Fruit fly (Drosophila melanogaster) whole organism, embryonic: ENCODE measurements around the gene CG13891.

Source experiments
- Atf-2 ChIP-seq: fragments of 200-800 bp; sonication (Bioruptor generic); optimal IDR thresholded peaks from 2 replicates; lab custom pipeline; 2016; ENCODE audit warnings: missing biosample characterization, missing genetic modification characterization
- C15 ChIP-seq: fragments of 200-800 bp; sonication (Bioruptor generic); IDR thresholded peaks from 3 replicates; pipeline ENCODE4 v1.3.6; 2022; ENCODE audit warnings: missing biosample characterization, missing genetic modification characterization
- CG10209 ChIP-seq: fragments of 200-800 bp; sonication (Bioruptor generic); optimal IDR thresholded peaks from 3 replicates; lab custom pipeline; 2017; ENCODE audit warnings: missing biosample characterization, mild to moderate bottlenecking, missing genetic modification characterization, missing genetic modification reagents
- CG10979 ChIP-seq: fragments of 200-800 bp; sonication (Bioruptor generic); optimal IDR thresholded peaks from 2 replicates; lab custom pipeline; 2018; ENCODE audit warnings: missing biosample characterization, mild to moderate bottlenecking, missing genetic modification characterization, moderate library complexity
- CG12236 ChIP-seq: fragments of 200-800 bp; sonication (Bioruptor generic); optimal IDR thresholded peaks from 2 replicates; lab custom pipeline; 2016; ENCODE audit warnings: missing biosample characterization, missing genetic modification characterization
- CG12391 ChIP-seq: fragments of 200-800 bp; sonication (Bioruptor generic); optimal IDR thresholded peaks from 3 replicates; lab custom pipeline; 2018; ENCODE audit warnings: missing biosample characterization, mild to moderate bottlenecking, missing genetic modification characterization, moderate library complexity
- CG14050 ChIP-seq: fragments of 200-800 bp; sonication (Bioruptor generic); IDR thresholded peaks from 3 replicates; pipeline ENCODE4 v1.3.6; 2022; ENCODE audit warnings: missing biosample characterization, missing genetic modification characterization
- CG15696 ChIP-seq: fragments of 200-800 bp; sonication (Bioruptor generic); optimal IDR thresholded peaks from 2 replicates; lab custom pipeline; 2019; ENCODE audit warnings: missing biosample characterization, mild to moderate bottlenecking, missing genetic modification characterization, moderate library complexity
- CG1603 ChIP-seq: fragments of 200-800 bp; sonication (Bioruptor generic); optimal IDR thresholded peaks from 2 replicates; lab custom pipeline; 2019; ENCODE audit warnings: missing biosample characterization, mild to moderate bottlenecking, missing genetic modification characterization, moderate library complexity
- CG16813 ChIP-seq: fragments of 200-800 bp; sonication (Bioruptor generic); IDR thresholded peaks from 3 replicates; pipeline ENCODE4 v1.3.6; 2022; ENCODE audit warnings: missing biosample characterization, missing genetic modification characterization; ENCODE audit not compliant: partially characterized antibody
- CG32532 ChIP-seq: fragments of 200-800 bp; sonication (Bioruptor generic); IDR thresholded peaks from 2 replicates; pipeline ENCODE4 v1.3.6; 2022; ENCODE audit warnings: missing biosample characterization, missing genetic modification characterization
- CG4360 ChIP-seq: fragments of 200-800 bp; sonication (Bioruptor generic); IDR thresholded peaks from 2 replicates; pipeline ENCODE4 v1.3.6; 2022; ENCODE audit warnings: missing biosample characterization, missing genetic modification characterization
- CG5180 ChIP-seq: fragments of 200-800 bp; sonication (Bioruptor generic); optimal IDR thresholded peaks from 3 replicates; lab custom pipeline; 2017; ENCODE audit warnings: missing biosample characterization, missing genetic modification characterization, mild to moderate bottlenecking, moderate library complexity, missing genetic modification reagents
- CrebB ChIP-seq: fragments of 200-800 bp; sonication (Bioruptor generic); optimal IDR thresholded peaks from 3 replicates; lab custom pipeline; 2018; ENCODE audit warnings: missing biosample characterization, mild to moderate bottlenecking, missing genetic modification characterization
- Fer1 ChIP-seq: fragments of 200-800 bp; sonication (Bioruptor generic); optimal IDR thresholded peaks from 2 replicates; lab custom pipeline; 2017; ENCODE audit warnings: missing biosample characterization, mild to moderate bottlenecking, missing genetic modification characterization
- H15 ChIP-seq: fragments of 200-800 bp; sonication (Bioruptor generic); IDR thresholded peaks from 3 replicates; pipeline ENCODE4 v1.3.6; 2022; ENCODE audit warnings: missing biosample characterization, missing genetic modification characterization
- Hmx ChIP-seq: fragments of 200-800 bp; sonication (Bioruptor generic); optimal IDR thresholded peaks from 2 replicates; lab custom pipeline; 2016; ENCODE audit warnings: missing biosample characterization, missing genetic modification characterization
- Hr51 ChIP-seq, 2 experiments: fragments of 200-800 bp; sonication (Bioruptor generic); optimal IDR thresholded peaks; 2 replicates in 1 of 2; 3 replicates in 1 of 2; lab custom pipeline; 2016 to 2018; ENCODE audit warnings: missing biosample characterization in 2 of 2, missing genetic modification characterization in 2 of 2, mild to moderate bottlenecking in 1 of 2, moderate library complexity in 1 of 2
- Lpt ChIP-seq: fragments of >200 bp; optimal IDR thresholded peaks from 2 replicates; lab custom pipeline; 2018; ENCODE audit warnings: missing biosample characterization, missing genetic modification characterization
- Mad ChIP-seq: fragments of 200-800 bp; sonication (Bioruptor generic); optimal IDR thresholded peaks from 2 replicates; lab custom pipeline; 2016; ENCODE audit warnings: missing biosample characterization, missing genetic modification characterization
- Max ChIP-seq: fragments of 200-800 bp; sonication (Bioruptor generic); optimal IDR thresholded peaks from 2 replicates; lab custom pipeline; 2016; ENCODE audit warnings: missing biosample characterization, mild to moderate bottlenecking, missing genetic modification characterization
- Myb ChIP-seq: fragments of 200-800 bp; sonication (Bioruptor generic); optimal IDR thresholded peaks from 2 replicates; lab custom pipeline; 2016; ENCODE audit warnings: missing biosample characterization, missing genetic modification characterization
- Oli ChIP-seq: fragments of 200-800 bp; sonication (Bioruptor generic); optimal IDR thresholded peaks from 2 replicates; lab custom pipeline; 2018; ENCODE audit warnings: missing biosample characterization, mild to moderate bottlenecking, missing genetic modification characterization, moderate library complexity
- Pdp1 ChIP-seq, 2 experiments: fragments of 200-800 bp; sonication (Bioruptor generic); optimal IDR thresholded peaks; 3 replicates each; lab custom pipeline; 2016; ENCODE audit warnings: missing biosample characterization in 2 of 2, missing genetic modification characterization in 2 of 2, mild to moderate bottlenecking in 1 of 2, moderate library complexity in 1 of 2
- Vsx1 ChIP-seq: fragments of 200-800 bp; sonication (Bioruptor generic); optimal IDR thresholded peaks from 2 replicates; lab custom pipeline; 2017; ENCODE audit warnings: missing biosample characterization, mild to moderate bottlenecking, missing genetic modification characterization, missing genetic modification reagents
- YL-1 ChIP-seq: fragments of 200-800 bp; sonication (Bioruptor generic); optimal IDR thresholded peaks from 3 replicates; lab custom pipeline; 2017; ENCODE audit warnings: missing biosample characterization, mild to moderate bottlenecking, missing genetic modification characterization
- ara ChIP-seq: fragments of 200-800 bp; sonication (Bioruptor generic); IDR thresholded peaks from 2 replicates; pipeline ENCODE4 v1.3.6; 2022; ENCODE audit warnings: missing biosample characterization, missing genetic modification characterization
- chinmo ChIP-seq: fragments of 200-800 bp; sonication (Bioruptor generic); IDR thresholded peaks from 4 replicates; pipeline ENCODE4 v1.3.6; 2022; ENCODE audit warnings: missing biosample characterization, missing genetic modification characterization; ENCODE audit not compliant: partially characterized antibody
- ci ChIP-seq: fragments of 200-800 bp; sonication (Bioruptor generic); IDR thresholded peaks from 3 replicates; pipeline ENCODE4 v1.3.6; 2022; ENCODE audit warnings: missing biosample characterization, missing genetic modification characterization
- croc ChIP-seq: fragments of 200-800 bp; sonication (Bioruptor generic); conservative IDR thresholded peaks from 3 replicates; pipeline ENCODE4 v1.3.6; 2022; ENCODE audit warnings: missing biosample characterization, missing genetic modification characterization
- crol ChIP-seq: fragments of 200-800 bp; sonication (Bioruptor generic); IDR thresholded peaks from 2 replicates; pipeline ENCODE4 v1.3.6; 2022; ENCODE audit warnings: missing biosample characterization, missing genetic modification characterization
- fd102C ChIP-seq: fragments of 200-800 bp; sonication (Bioruptor generic); optimal IDR thresholded peaks from 2 replicates; lab custom pipeline; 2018; ENCODE audit warnings: missing biosample characterization, mild to moderate bottlenecking, missing genetic modification characterization, moderate library complexity
- gt ChIP-seq: fragments of 200-800 bp; sonication (Bioruptor generic); IDR thresholded peaks from 2 replicates; pipeline ENCODE4 v1.3.6; 2022; ENCODE audit warnings: missing biosample characterization, missing genetic modification characterization
- knrl ChIP-seq: fragments of 200-800 bp; sonication (Bioruptor generic); IDR thresholded peaks from 3 replicates; pipeline ENCODE4 v1.3.6; 2022; ENCODE audit warnings: missing biosample characterization, missing genetic modification characterization; ENCODE audit not compliant: partially characterized antibody
- nerfin-1 ChIP-seq: fragments of 200-800 bp; sonication (Bioruptor generic); optimal IDR thresholded peaks from 3 replicates; lab custom pipeline; 2019; ENCODE audit warnings: missing biosample characterization, mild to moderate bottlenecking, missing genetic modification characterization, moderate library complexity
- otp ChIP-seq: fragments of 200-800 bp; sonication (Bioruptor generic); IDR thresholded peaks from 3 replicates; pipeline ENCODE4, ENCODE4 v1.3.6; 2022; ENCODE audit warnings: missing biosample characterization, missing genetic modification characterization
- p53 ChIP-seq: fragments of 200-800 bp; sonication (Bioruptor generic); optimal IDR thresholded peaks from 2 replicates; lab custom pipeline; 2016; ENCODE audit warnings: missing biosample characterization, missing genetic modification characterization
- prd ChIP-seq, 3 experiments: fragments of >200 bp in 2 of 3; fragments of 200-800 bp in 1 of 3; sonication (Bioruptor generic) in 1 of 3; optimal IDR thresholded peaks in 2 of 3; IDR thresholded peaks in 1 of 3; 2 replicates in 2 of 3; 3 replicates in 1 of 3; pipeline versions ENCODE4 v1.3.6 to Lab custom; 2017 to 2022; ENCODE audit warnings: missing biosample characterization in 1 of 3, missing genetic modification characterization in 1 of 3
- salm ChIP-seq: fragments of 200-800 bp; sonication (Bioruptor generic); optimal IDR thresholded peaks from 2 replicates; lab custom pipeline; 2018; ENCODE audit warnings: missing biosample characterization, mild to moderate bottlenecking, missing genetic modification characterization
- sd ChIP-seq: fragments of 200-800 bp; sonication (Bioruptor generic); optimal IDR thresholded peaks from 3 replicates; lab custom pipeline; 2018; ENCODE audit warnings: missing biosample characterization, mild to moderate bottlenecking, missing genetic modification characterization, moderate library complexity
- sens-2 ChIP-seq: fragments of 200-800 bp; sonication (Bioruptor generic); IDR thresholded peaks from 2 replicates; pipeline ENCODE4 v1.3.6; 2022; ENCODE audit warnings: missing biosample characterization, missing genetic modification characterization
- sr ChIP-seq: fragments of 200-800 bp; sonication (Bioruptor generic); IDR thresholded peaks from 3 replicates; pipeline ENCODE4 v1.3.6; 2022; ENCODE audit warnings: missing biosample characterization, missing genetic modification characterization
- trh ChIP-seq: fragments of 200-800 bp; sonication (Bioruptor generic); optimal IDR thresholded peaks from 2 replicates; lab custom pipeline; 2016; ENCODE audit warnings: missing biosample characterization, missing genetic modification characterization
- ttk ChIP-seq: fragments of 200-800 bp; sonication (Bioruptor generic); IDR thresholded peaks from 2 replicates; pipeline ENCODE4 v2.1.2; 2022; ENCODE audit warnings: missing biosample characterization, missing genetic modification characterization

Gene CG13891

dm6 chr3L:439538-439937 is 5.8 kb upstream of the CG13891 start (continued):
- TF ChIP-seq Atf-2 (GFP tag; lab: Kevin White, UChicago): no peak
- TF ChIP-seq ci (GFP tag; lab: Robert Waterston, UW): no peak
- TF ChIP-seq Hmx: no peak
- TF ChIP-seq Mad (GFP tag; lab: Kevin White, UChicago): no peak
- TF ChIP-seq sens-2 (GFP tag; lab: Robert Waterston, UW): no peak
- TF ChIP-seq CG12391: no peak
- no peak for TF ChIP-seq Oli (tag; lab: Kevin White, UChicago)
- TF ChIP-seq CG12236 (GFP tag; lab: Kevin White, UChicago): no peak
- TF ChIP-seq croc (GFP tag; lab: Robert Waterston, UW): no peak
- no peak for TF ChIP-seq Fer1 (GFP tag; lab: Kevin White, UChicago)
- TF ChIP-seq ara (GFP tag; lab: Robert Waterston, UW): no peak
- no peak for TF ChIP-seq CG10209 (GFP tag; lab: Kevin White, UChicago)
- TF ChIP-seq CG32532 (GFP tag; lab: Robert Waterston, UW): peak; percentile 10; the same call in 1 of the 2 replicates
- no peak for TF ChIP-seq CG14050 (GFP tag; lab: Robert Waterston, UW)
- TF ChIP-seq sd: no peak
- TF ChIP-seq H15: no peak
- TF ChIP-seq ttk (GFP tag; lab: Robert Waterston, UW): no peak
- peak; percentile 34 for TF ChIP-seq Vsx1 (GFP tag; lab: Kevin White, UChicago)
- TF ChIP-seq CG1603 (tag; lab: Kevin White, UChicago): no peak
- TF ChIP-seq crol (GFP tag; lab: Robert Waterston, UW): no peak
- TF ChIP-seq CrebB (tag; lab: Kevin White, UChicago): no peak
- TF ChIP-seq Lpt (GFP tag; lab: Kevin White, UChicago): no peak
- TF ChIP-seq fd102C: no peak
- peak; percentile 73; the same call in 1 of the 4 replicates for TF ChIP-seq chinmo
- TF ChIP-seq CG16813: 0 out of 3 replicates have a peak, but pooled peaks have one; percentile 23
- no peak for TF ChIP-seq C15 (GFP tag; lab: Robert Waterston, UW)
- TF ChIP-seq Pdp1 (GFP tag; optimal IDR thresholded peaks at IDR 0.05; lab: Kevin White, UChicago): peak in 1 of 2 experiments; percentile 5
- no peak for TF ChIP-seq CG15696 (tag; lab: Kevin White, UChicago)
- TF ChIP-seq knrl (GFP tag; lab: Robert Waterston, UW): no peak
- TF ChIP-seq nerfin-1 (tag; lab: Kevin White, UChicago): no peak
- TF ChIP-seq salm (tag; lab: Kevin White, UChicago): no peak
- no peak for TF ChIP-seq Max (GFP tag; lab: Kevin White, UChicago)

- no peak for TF ChIP-seq Myb (GFP tag; lab: Kevin White, UChicago)
Measured at dm6 chr3L:438297-438696, 4.6 kb upstream of the CG13891 start.

dm6 chr3L:437607-438006 is 3.9 kb upstream of the CG13891 start:
- no peak for TF ChIP-seq otp (GFP tag; lab: Robert Waterston, UW)
- no peak for TF ChIP-seq CG4360
- peak; percentile 95 for TF ChIP-seq CG5180 (GFP tag; lab: Kevin White, UChicago)
- TF ChIP-seq prd (optimal IDR thresholded peaks at IDR 0.05; lab: Kevin White, UChicago): no peak
- TF ChIP-seq prd (GFP tag; IDR thresholded peaks at IDR 0.05; lab: Robert Waterston, UW): no peak
- TF ChIP-seq YL-1 (GFP tag; lab: Kevin White, UChicago): no peak
- no peak for TF ChIP-seq Hr51 (GFP tag; optimal IDR thresholded peaks at IDR 0.05; lab: Kevin White, UChicago)
- TF ChIP-seq sr (GFP tag; lab: Robert Waterston, UW): 0 out of 3 replicates have a peak, but pooled peaks have one; percentile 25
- no peak for TF ChIP-seq p53 (GFP tag; lab: Kevin White, UChicago)
- no peak for TF ChIP-seq CG10979
- TF ChIP-seq trh (GFP tag; lab: Kevin White, UChicago): no peak
- no peak for TF ChIP-seq gt (GFP tag; lab: Robert Waterston, UW)
